Worm (Caenorhabditis elegans) whole organism, late embryonic: ENCODE measurements around the gene ZK185.5.

Source experiments
- C08G9.2 ChIP-seq: sonication (generic microtip); optimal IDR thresholded peaks from 2 replicates; lab custom pipeline; 2016; ENCODE audit warnings: mild to moderate bottlenecking, missing genetic modification characterization, moderate library complexity, missing compliant biosample characterization
- C38D4.7 ChIP-seq: fragments of 200-800 bp; sonication (Bioruptor generic); optimal IDR thresholded peaks from 2 replicates; lab custom pipeline; 2018; ENCODE audit warnings: mild to moderate bottlenecking, missing genetic modification characterization, moderate library complexity, missing compliant biosample characterization
- F13H6.1 ChIP-seq: sonication (generic microtip); optimal IDR thresholded peaks from 2 replicates; lab custom pipeline; 2016; ENCODE audit warnings: missing genetic modification characterization, missing compliant biosample characterization
- ahr-1 ChIP-seq: sonication (generic microtip); optimal IDR thresholded peaks from 2 replicates; lab custom pipeline; 2016; ENCODE audit warnings: missing genetic modification characterization, missing compliant biosample characterization
- ama-1 ChIP-seq: fragments of 150-350 bp; optimal IDR thresholded peaks from 2 replicates; lab custom pipeline; 2014
- ceh-22 ChIP-seq: sonication (generic microtip); optimal IDR thresholded peaks from 2 replicates; lab custom pipeline; 2017; ENCODE audit warnings: missing biosample characterization, missing genetic modification characterization
- ceh-24 ChIP-seq: sonication (generic microtip); optimal IDR thresholded peaks from 2 replicates; lab custom pipeline; 2016; ENCODE audit warnings: mild to moderate bottlenecking, missing genetic modification characterization, missing compliant biosample characterization
- ceh-30 ChIP-seq: fragments of 150-350 bp; optimal IDR thresholded peaks from 2 replicates; lab custom pipeline; 2014; ENCODE audit warnings: missing biosample characterization, missing genetic modification characterization
- ceh-31 ChIP-seq: sonication (generic microtip); optimal IDR thresholded peaks from 2 replicates; lab custom pipeline; 2016; ENCODE audit warnings: missing genetic modification characterization, missing compliant biosample characterization
- ceh-34 ChIP-seq: sonication (generic microtip); optimal IDR thresholded peaks from 2 replicates; lab custom pipeline; 2016; ENCODE audit warnings: mild to moderate bottlenecking, missing genetic modification characterization, missing compliant biosample characterization
- ceh-45 ChIP-seq: fragments of 200-800 bp; sonication (Bioruptor generic); IDR thresholded peaks from 2 replicates; pipeline ENCODE4 v1.3.6; 2022; ENCODE audit warnings: missing genetic modification reagents, missing genetic modification characterization, missing compliant biosample characterization
- dmd-4 ChIP-seq: sonication (generic microtip); optimal IDR thresholded peaks from 2 replicates; lab custom pipeline; 2016; ENCODE audit warnings: borderline replicate concordance, missing genetic modification characterization, missing compliant biosample characterization
- dve-1 ChIP-seq: sonication (generic microtip); optimal IDR thresholded peaks from 2 replicates; lab custom pipeline; 2017; ENCODE audit warnings: antibody characterized with exemption, mild to moderate bottlenecking, missing genetic modification characterization, missing compliant biosample characterization
- elt-2 ChIP-seq: sonication (generic microtip); optimal IDR thresholded peaks from 2 replicates; lab custom pipeline; 2016; ENCODE audit warnings: missing genetic modification reagents, missing genetic modification characterization, missing compliant biosample characterization
- elt-4 ChIP-seq: sonication (generic microtip); optimal IDR thresholded peaks from 2 replicates; lab custom pipeline; 2016; ENCODE audit warnings: missing genetic modification characterization, missing compliant biosample characterization
- hlh-30 ChIP-seq: sonication (generic microtip); optimal IDR thresholded peaks from 2 replicates; lab custom pipeline; 2017; ENCODE audit warnings: antibody characterized with exemption, missing genetic modification characterization, missing compliant biosample characterization; ENCODE audit not compliant: insufficient read depth
- hlh-8 ChIP-seq: sonication (generic microtip); optimal IDR thresholded peaks from 2 replicates; lab custom pipeline; 2016; ENCODE audit warnings: missing genotype, missing genetic modification characterization, missing compliant biosample characterization
- lin-11 ChIP-seq: fragments of 200-800 bp; sonication (Bioruptor generic); optimal IDR thresholded peaks from 2 replicates; lab custom pipeline; 2018; ENCODE audit warnings: mild to moderate bottlenecking, missing genetic modification characterization, missing compliant biosample characterization
- madf-2 ChIP-seq: sonication (generic microtip); optimal IDR thresholded peaks from 2 replicates; lab custom pipeline; 2017; ENCODE audit warnings: missing genetic modification characterization, missing compliant biosample characterization
- nfya-1 ChIP-seq: sonication (generic microtip); optimal IDR thresholded peaks from 2 replicates; lab custom pipeline; 2017; ENCODE audit warnings: missing genetic modification characterization, mild to moderate bottlenecking, missing compliant biosample characterization, antibody characterized with exemption, moderate library complexity
- nhr-232 ChIP-seq: sonication (generic microtip); optimal IDR thresholded peaks from 2 replicates; lab custom pipeline; 2016; ENCODE audit warnings: missing genetic modification characterization, missing compliant biosample characterization
- pag-3 ChIP-seq: sonication (generic microtip); optimal IDR thresholded peaks from 2 replicates; lab custom pipeline; 2016; ENCODE audit warnings: missing compliant biosample characterization, missing genetic modification characterization, borderline replicate concordance
- pat-9 ChIP-seq: fragments of 200-800 bp; sonication (Bioruptor generic); optimal IDR thresholded peaks from 2 replicates; lab custom pipeline; 2018; ENCODE audit warnings: mild to moderate bottlenecking, missing genetic modification characterization, moderate library complexity, missing compliant biosample characterization
- pha-2 ChIP-seq: sonication (generic microtip); optimal IDR thresholded peaks from 2 replicates; lab custom pipeline; 2017; ENCODE audit warnings: mild to moderate bottlenecking, missing genetic modification characterization, missing compliant biosample characterization
- ref-2 ChIP-seq: sonication (generic microtip); optimal IDR thresholded peaks from 2 replicates; lab custom pipeline; 2016; ENCODE audit warnings: missing genetic modification characterization, missing compliant biosample characterization
- rnt-1 ChIP-seq: sonication (generic microtip); optimal IDR thresholded peaks from 2 replicates; lab custom pipeline; 2016; ENCODE audit warnings: missing genetic modification characterization, missing compliant biosample characterization
- sdc-2 ChIP-seq: sonication (generic microtip); optimal IDR thresholded peaks from 2 replicates; lab custom pipeline; 2016; ENCODE audit warnings: missing genotype, missing genetic modification characterization, missing compliant biosample characterization
- sox-2 ChIP-seq: fragments of 200-800 bp; sonication (Bioruptor generic); IDR thresholded peaks from 2 replicates; pipeline ENCODE4 v1.3.6; 2022; ENCODE audit warnings: missing genetic modification reagents, missing genetic modification characterization, missing compliant biosample characterization
- syd-9 ChIP-seq: sonication (generic microtip); optimal IDR thresholded peaks from 2 replicates; lab custom pipeline; 2016; ENCODE audit warnings: mild to moderate bottlenecking, missing genetic modification characterization, moderate library complexity, missing compliant biosample characterization
- tbx-7 ChIP-seq: sonication (generic microtip); optimal IDR thresholded peaks from 2 replicates; lab custom pipeline; 2016; ENCODE audit warnings: missing genotype, missing genetic modification characterization, missing compliant biosample characterization
- unc-42 ChIP-seq: sonication (generic microtip); optimal IDR thresholded peaks from 2 replicates; lab custom pipeline; 2016; ENCODE audit warnings: missing genotype, missing genetic modification characterization, missing compliant biosample characterization
- unc-55 ChIP-seq: sonication (generic microtip); optimal IDR thresholded peaks from 2 replicates; lab custom pipeline; 2017; ENCODE audit warnings: missing biosample characterization, missing genetic modification reagents, missing genetic modification characterization

ZK185.5 gene

ce11 chrIV:4533025-4533424 is 12.7 kb downstream of the ZK185.5 start, which contains the start of gene ZK185.4:
Gene ZK185.4, minus strand, starts transcription at chrIV:4533125.
- no peak for TF ChIP-seq syd-9 (tag; lab: Kevin White, UChicago)
- no peak for TF ChIP-seq pat-9 (tag; lab: Kevin White, UChicago)
- no peak for TF ChIP-seq ceh-24
- no peak for TF ChIP-seq pag-3 (tag; lab: Kevin White, UChicago)
- TF ChIP-seq ref-2 (tag; lab: Kevin White, UChicago), result no peak
- TF ChIP-seq pha-2, result no peak
- no peak for TF ChIP-seq ama-1
- no peak for TF ChIP-seq nhr-232 (tag; lab: Kevin White, UChicago)
- no peak for TF ChIP-seq dmd-4 (tag; lab: Kevin White, UChicago)
- no peak for TF ChIP-seq madf-2 (tag; lab: Kevin White, UChicago)
- TF ChIP-seq hlh-30 (tag; lab: Kevin White, UChicago), result no peak
- TF ChIP-seq C38D4.7 (GFP tag; lab: Kevin White, UChicago), result no peak
- TF ChIP-seq unc-42 (tag; lab: Kevin White, UChicago), result no peak

- TF ChIP-seq rnt-1 (tag; lab: Kevin White, UChicago) (no peak), elt-2 (tag; lab: Kevin White, UChicago) (peak; percentile 94)
- TF ChIP-seq, all 69 proteins: peak for 1
Observed at ce11 chrIV:4530170-4530569, 15.5 kb downstream of the ZK185.5 start, which contains the start of gene ZK185.3. Gene ZK185.3, minus strand, starts transcription at chrIV:4530432.

ce11 chrIV:4526724-4527123 is 19.0 kb downstream of the ZK185.5 start:
- TF ChIP-seq dve-1 (tag; lab: Kevin White, UChicago) (peak; percentile 54), hlh-8 (tag; lab: Kevin White, UChicago) (no peak)

ce11 chrIV:4526028-4526427 is 19.7 kb downstream of the ZK185.5 start:
- TF ChIP-seq ceh-22 (tag; lab: Kevin White, UChicago) (no peak), madf-2 (tag; lab: Kevin White, UChicago) (no peak), ceh-45 (GFP tag; lab: Robert Waterston, UW) (no peak), ceh-34 (tag; lab: Kevin White, UChicago) (no peak), nfya-1 (tag; lab: Kevin White, UChicago) (no peak), sox-2 (no peak), elt-4 (tag; lab: Kevin White, UChicago) (no peak), ref-2 (tag; lab: Kevin White, UChicago) (no peak), ceh-30 (tag; lab: Kevin White, UChicago) (no peak), lin-11 (tag; lab: Kevin White, UChicago) (no peak), ceh-31 (tag; lab: Kevin White, UChicago) (no peak), tbx-7 (tag; lab: Kevin White, UChicago) (no peak), unc-42 (tag; lab: Kevin White, UChicago) (no peak), hlh-30 (tag; lab: Kevin White, UChicago) (no peak), sdc-2 (tag; lab: Kevin White, UChicago) (no peak), ahr-1 (no peak), C08G9.2 (tag; lab: Kevin White, UChicago) (no peak), unc-55 (GFP tag; lab: Kevin White, UChicago) (no peak), ceh-24 (no peak)

DNA sequence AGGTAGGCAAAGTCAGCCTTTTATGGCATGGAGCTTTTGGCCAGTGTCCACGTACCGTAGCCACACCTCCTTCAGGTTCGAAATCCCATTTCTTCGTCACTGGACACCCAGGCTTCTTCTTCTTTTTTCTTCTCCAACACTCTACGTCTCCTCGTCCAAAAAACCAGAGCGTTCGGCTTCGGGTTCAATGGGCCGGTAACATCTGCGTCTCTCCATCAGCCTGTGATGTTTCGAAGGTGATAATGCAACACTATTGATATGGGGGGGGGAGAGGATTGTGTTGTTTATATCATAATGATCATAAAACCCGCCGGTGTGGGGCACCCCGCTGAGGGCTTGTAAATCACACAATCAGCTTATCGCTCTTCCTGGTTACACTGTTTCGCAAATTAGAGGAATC is 20.8 kb downstream of the ZK185.5 start, which contains the start of gene ZK180.6:
TSS of gene ZK180.6 (minus strand) at position 101 of the 400 bp plus-strand sequence.
- TF ChIP-seq tbx-7 (tag; lab: Kevin White, UChicago), result no peak

DNA sequence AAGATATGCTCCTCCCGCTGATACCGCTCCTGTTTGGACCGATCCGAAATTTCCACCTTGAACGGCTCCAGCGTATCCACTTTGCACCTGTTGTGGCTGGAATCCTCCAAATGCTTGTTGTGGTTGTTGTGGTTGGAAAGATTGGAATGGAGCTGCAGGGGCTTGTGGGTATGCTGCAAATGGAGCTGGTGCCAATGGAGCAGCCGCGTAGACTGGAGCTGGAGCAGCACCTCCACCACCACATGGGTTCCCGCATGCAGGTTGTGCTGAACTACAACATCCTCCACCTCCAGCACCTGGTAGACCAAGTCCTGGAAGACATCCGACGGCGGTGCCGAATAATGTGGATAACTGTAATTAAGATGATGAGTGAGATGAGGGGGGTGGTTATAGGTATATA is 22.3 kb downstream of the ZK185.5 start:
- no peak for TF ChIP-seq ceh-45 (GFP tag; lab: Robert Waterston, UW)
- TF ChIP-seq ceh-24, result no peak
- no peak for TF ChIP-seq F13H6.1 (tag; lab: Kevin White, UChicago)
- TF ChIP-seq pat-9 (tag; lab: Kevin White, UChicago), result no peak
- TF ChIP-seq, all 69 proteins: peak for 0
